Worm (Caenorhabditis elegans) whole organism, L4/young adult: ENCODE measurements around the gene dct-8.
"Not testable (repeated sequence)": the region's sequence is repeated elsewhere in the genome, so short reads cannot be mapped to it uniquely, and the experiment has no call there.

ENCODE experiments used
- dao-5 ChIP-seq: sonication (generic microtip); optimal IDR thresholded peaks from 2 replicates; lab custom pipeline; 2016; ENCODE audit warnings: missing genotype, missing genetic modification characterization, moderate library complexity, missing compliant biosample characterization
- him-1 ChIP-seq: sonication (generic microtip); optimal IDR thresholded peaks from 2 replicates; lab custom pipeline; 2016; ENCODE audit warnings: missing genotype, missing genetic modification reagents, missing genetic modification characterization, missing compliant biosample characterization

ce11 chrIV:3911848-3912247, 17.0 kb downstream of the dct-8 start, which contains the start of gene F56D6.18:
- TF ChIP-seq him-1, dao-5 (tag; lab: Kevin White, UChicago): not testable (repeated sequence)
